Fruit fly (Drosophila melanogaster): ENCODE results near the gene Sry-beta.

DNA sequence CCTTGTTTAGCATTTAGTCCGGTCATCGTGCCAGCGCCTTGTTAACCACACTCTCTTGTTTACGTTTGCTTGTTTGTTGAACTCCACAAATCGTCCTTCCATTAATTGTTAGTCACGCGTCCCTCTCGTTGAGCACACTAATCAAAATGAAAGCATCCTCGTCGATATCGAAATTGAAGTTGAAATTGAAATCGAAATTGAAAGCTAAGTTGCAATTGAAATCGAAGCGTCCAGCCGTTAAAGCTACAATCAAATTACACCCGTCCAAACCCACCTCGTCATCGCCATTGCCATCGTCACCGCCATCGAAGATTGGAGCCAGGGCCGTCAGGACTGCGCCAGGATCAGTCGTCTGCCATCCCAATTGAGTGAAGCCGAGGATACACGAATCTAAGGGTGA is 16.1 kb upstream of the Sry-beta start:
- TF ChIP-seq CHES-1-like (GFP tag; optimal IDR thresholded peaks at IDR 0.05): no peak
- TF ChIP-seq Blimp-1 (GFP tag; optimal IDR thresholded peaks at IDR 0.05): no peak
- TF ChIP-seq Spps (tag; optimal IDR thresholded peaks at IDR 0.05): no peak
- no peak for TF ChIP-seq Atf-2 (GFP tag; optimal IDR thresholded peaks at IDR 0.05)

Measured in whole organism, embryonic.